Worm (Caenorhabditis elegans): ENCODE measurements around the gene C10A4.2.

- no peak for TF ChIP-seq nhr-21 (tag; optimal IDR thresholded peaks at IDR 0.05)
- no peak for TF ChIP-seq nhr-10 (tag; optimal IDR thresholded peaks at IDR 0.05)
- TF ChIP-seq mab-5 (tag; optimal IDR thresholded peaks at IDR 0.05) = no peak
- no peak for TF ChIP-seq elt-3 (tag; optimal IDR thresholded peaks at IDR 0.05)
- TF ChIP-seq fos-1 (tag; optimal IDR thresholded peaks at IDR 0.05) = no peak
- TF ChIP-seq ceh-82 (tag; optimal IDR thresholded peaks at IDR 0.05) = no peak
- TF ChIP-seq ama-1 (optimal IDR thresholded peaks at IDR 0.05) = no peak
- no peak for TF ChIP-seq egl-27 (tag; optimal IDR thresholded peaks at IDR 0.05)
- TF ChIP-seq ztf-11 (tag; optimal IDR thresholded peaks at IDR 0.05) = no peak
- TF ChIP-seq sem-4 (tag; optimal IDR thresholded peaks at IDR 0.05) = no peak
- TF ChIP-seq R02D3.7 (tag; optimal IDR thresholded peaks at IDR 0.05) = no peak
- TF ChIP-seq zag-1 (tag; optimal IDR thresholded peaks at IDR 0.05) = no peak
- no peak for TF ChIP-seq lin-39 (tag; optimal IDR thresholded peaks at IDR 0.05)
Measured at ce11 chrX:7393167-7393566, 16.9 kb upstream of the C10A4.2 start, which contains the start of gene gad-2.
